Worm (Caenorhabditis elegans) whole organism, young adult: ENCODE results near the gene ZK643.2.
A peak's percentile ranks its signal among the peaks of the same experiment; 100 is the strongest.

Source experiments
- B0336.3 ChIP-seq: fragments of 200-800 bp; sonication (Bioruptor generic); IDR thresholded peaks from 2 replicates; pipeline ENCODE4 v1.3.6; 2022; ENCODE audit warnings: missing genetic modification characterization, missing compliant biosample characterization
- C06A6.2 ChIP-seq: fragments of 200-800 bp; sonication (Bioruptor generic); conservative IDR thresholded peaks from 2 replicates; pipeline ENCODE4 v1.3.6; 2022; ENCODE audit warnings: missing genetic modification characterization, missing compliant biosample characterization
- C17E4.6 ChIP-seq: fragments of 200-800 bp; sonication (Bioruptor generic); IDR thresholded peaks from 2 replicates; pipeline ENCODE4 v1.3.6; 2022; ENCODE audit warnings: missing genetic modification reagents, missing genetic modification characterization, missing compliant biosample characterization
- F10E7.11 ChIP-seq: sonication (generic microtip); optimal IDR thresholded peaks from 2 replicates; lab custom pipeline; 2017; ENCODE audit warnings: mild to moderate bottlenecking, missing genetic modification characterization, moderate library complexity, missing compliant biosample characterization
- F22D6.2 ChIP-seq: sonication (generic microtip); optimal IDR thresholded peaks from 2 replicates; lab custom pipeline; 2016; ENCODE audit warnings: mild to moderate bottlenecking, missing genetic modification characterization, missing compliant biosample characterization
- F23B12.7 ChIP-seq: sonication (generic microtip); optimal IDR thresholded peaks from 2 replicates; lab custom pipeline; 2017; ENCODE audit warnings: missing genetic modification characterization, mild to moderate bottlenecking, missing compliant biosample characterization, antibody characterized with exemption, moderate library complexity; ENCODE audit not compliant: insufficient read depth
- F39B2.1 ChIP-seq: fragments of 200-800 bp; sonication (Bioruptor generic); IDR thresholded peaks from 2 replicates; pipeline ENCODE4 v1.3.6; 2022; ENCODE audit warnings: missing genetic modification reagents, missing genetic modification characterization, missing compliant biosample characterization
- F52B5.7 ChIP-seq: sonication (generic microtip); optimal IDR thresholded peaks from 2 replicates; lab custom pipeline; 2016; ENCODE audit warnings: mild to moderate bottlenecking, missing genetic modification characterization, missing compliant biosample characterization
- K11D2.4 ChIP-seq: fragments of 200-800 bp; sonication (Bioruptor generic); IDR thresholded peaks from 2 replicates; pipeline ENCODE4 v1.3.6; 2022; ENCODE audit warnings: missing genetic modification reagents, missing genetic modification characterization, missing compliant biosample characterization
- T26A5.8 ChIP-seq: sonication (generic microtip); optimal IDR thresholded peaks from 2 replicates; lab custom pipeline; 2016; ENCODE audit warnings: missing genetic modification characterization, missing compliant biosample characterization
- Y53F4B.3 ChIP-seq: fragments of 200-800 bp; sonication (Bioruptor generic); IDR thresholded peaks from 2 replicates; pipeline ENCODE4 v1.3.6; 2022; ENCODE audit warnings: missing genetic modification reagents, missing genetic modification characterization, missing compliant biosample characterization
- Y95B8A.8 ChIP-seq: fragments of 200-800 bp; sonication (Bioruptor generic); IDR thresholded peaks from 2 replicates; pipeline ENCODE4 v1.3.6; 2022; ENCODE audit warnings: missing genetic modification reagents, missing genetic modification characterization, missing compliant biosample characterization
- atf-7 ChIP-seq: sonication (generic microtip); optimal IDR thresholded peaks from 2 replicates; lab custom pipeline; 2017; ENCODE audit warnings: mild to moderate bottlenecking, missing genetic modification characterization, missing compliant biosample characterization
- bed-1 ChIP-seq: fragments of 200-800 bp; sonication (Bioruptor generic); IDR thresholded peaks from 2 replicates; pipeline ENCODE4 v1.3.6; 2022; ENCODE audit warnings: missing genetic modification reagents, missing genetic modification characterization, missing compliant biosample characterization
- cebp-2 ChIP-seq: fragments of 200-800 bp; sonication (Bioruptor generic); IDR thresholded peaks from 2 replicates; pipeline ENCODE4 v1.3.6; 2022; ENCODE audit warnings: missing genetic modification characterization, missing compliant biosample characterization
- ceh-40 ChIP-seq: fragments of 200-800 bp; sonication (Bioruptor generic); IDR thresholded peaks from 2 replicates; pipeline ENCODE4 v1.3.6; 2022; ENCODE audit warnings: missing genetic modification characterization, missing compliant biosample characterization
- ceh-91 ChIP-seq: fragments of 200-800 bp; sonication (Bioruptor generic); IDR thresholded peaks from 2 replicates; pipeline ENCODE4 v1.3.6; 2022; ENCODE audit warnings: missing genetic modification reagents, missing genetic modification characterization, missing compliant biosample characterization
- dpl-1 ChIP-seq: fragments of 150-350 bp; optimal IDR thresholded peaks from 2 replicates; lab custom pipeline; 2014; ENCODE audit warnings: missing biosample characterization, missing genetic modification reagents, missing genetic modification characterization
- egl-18 ChIP-seq: fragments of 200-800 bp; sonication (Bioruptor generic); IDR thresholded peaks from 2 replicates; pipeline ENCODE4 v1.3.6; 2022; ENCODE audit warnings: missing genetic modification reagents, missing genetic modification characterization, missing compliant biosample characterization
- ets-4 ChIP-seq: fragments of 200-800 bp; sonication (Bioruptor generic); optimal IDR thresholded peaks from 2 replicates; lab custom pipeline; 2018; ENCODE audit warnings: mild to moderate bottlenecking, missing genetic modification characterization, missing compliant biosample characterization
- hsf-1 ChIP-seq: fragments of 200-800 bp; sonication (Bioruptor generic); IDR thresholded peaks from 2 replicates; pipeline ENCODE4 v1.3.6; 2022; ENCODE audit warnings: missing genetic modification reagents, missing genetic modification characterization, missing compliant biosample characterization
- lin-26 ChIP-seq: fragments of 200-800 bp; sonication (Bioruptor generic); IDR thresholded peaks from 2 replicates; pipeline ENCODE4 v1.3.6; 2022; ENCODE audit warnings: missing genetic modification reagents, missing genetic modification characterization, missing compliant biosample characterization
- lin-35 ChIP-seq, 3 experiments: fragments of 150-350 bp in 2 of 3; sonication (generic microtip) in 1 of 3; optimal IDR thresholded peaks; 2 replicates each; lab custom pipeline; 2014 to 2018; ENCODE audit warnings: missing biosample characterization in 3 of 3, missing genetic modification characterization in 3 of 3, missing genetic modification reagents in 3 of 3
- lin-40 ChIP-seq: sonication (generic microtip); optimal IDR thresholded peaks from 2 replicates; lab custom pipeline; 2016; ENCODE audit warnings: missing genetic modification characterization, mild to moderate bottlenecking, missing compliant biosample characterization, missing genotype, missing genetic modification reagents
- lin-54 ChIP-seq: fragments of 200-800 bp; sonication (Bioruptor generic); optimal IDR thresholded peaks from 2 replicates; lab custom pipeline; 2018; ENCODE audit warnings: mild to moderate bottlenecking, missing genetic modification characterization, missing compliant biosample characterization
- lsl-1 ChIP-seq: fragments of 200-800 bp; sonication (Bioruptor generic); optimal IDR thresholded peaks from 2 replicates; lab custom pipeline; 2018; ENCODE audit warnings: mild to moderate bottlenecking, missing genetic modification characterization, moderate library complexity, missing compliant biosample characterization
- lsy-27 ChIP-seq: sonication (generic microtip); optimal IDR thresholded peaks from 2 replicates; lab custom pipeline; 2017; ENCODE audit warnings: missing genetic modification characterization, mild to moderate bottlenecking, missing compliant biosample characterization, antibody characterized with exemption, missing genotype, borderline replicate concordance; ENCODE audit not compliant: insufficient read depth
- madf-10 ChIP-seq: sonication (generic microtip); optimal IDR thresholded peaks from 2 replicates; lab custom pipeline; 2016; ENCODE audit warnings: mild to moderate bottlenecking, missing genetic modification characterization, missing compliant biosample characterization
- madf-3 ChIP-seq: fragments of 200-800 bp; sonication (Bioruptor generic); IDR thresholded peaks from 2 replicates; pipeline ENCODE4 v1.3.6; 2022; ENCODE audit warnings: missing genetic modification reagents, missing genetic modification characterization, missing compliant biosample characterization
- madf-6 ChIP-seq: fragments of 200-800 bp; sonication (Bioruptor generic); IDR thresholded peaks from 2 replicates; pipeline ENCODE4 v1.3.6; 2022; ENCODE audit warnings: missing genetic modification reagents, missing genetic modification characterization, missing compliant biosample characterization
- madf-8 ChIP-seq: fragments of 200-800 bp; sonication (Bioruptor generic); conservative IDR thresholded peaks from 2 replicates; pipeline ENCODE4 v1.3.6; 2022; ENCODE audit warnings: missing genetic modification reagents, missing genetic modification characterization, missing compliant biosample characterization
- mcd-1 ChIP-seq: fragments of 200-800 bp; sonication (Bioruptor generic); IDR thresholded peaks from 2 replicates; pipeline ENCODE4 v1.3.6; 2022; ENCODE audit warnings: missing genetic modification reagents, missing genetic modification characterization, missing compliant biosample characterization
- mes-4 ChIP-seq: sonication (generic microtip); optimal IDR thresholded peaks from 2 replicates; lab custom pipeline; 2016; ENCODE audit warnings: missing genotype, missing genetic modification characterization, missing compliant biosample characterization
- nfyb-1 ChIP-seq: fragments of 200-800 bp; sonication (Bioruptor generic); IDR thresholded peaks from 2 replicates; pipeline ENCODE4 v1.3.6; 2022; ENCODE audit warnings: missing genetic modification reagents, missing genetic modification characterization, missing compliant biosample characterization
- nhr-179 ChIP-seq: sonication (generic microtip); optimal IDR thresholded peaks from 2 replicates; lab custom pipeline; 2016; ENCODE audit warnings: mild to moderate bottlenecking, missing genetic modification characterization, missing compliant biosample characterization
- nhr-80 ChIP-seq: sonication (generic microtip); optimal IDR thresholded peaks from 2 replicates; lab custom pipeline; 2016; ENCODE audit warnings: missing genetic modification characterization, missing compliant biosample characterization
- pha-4 ChIP-seq: fragments of 150-350 bp; sonication (generic microtip); optimal IDR thresholded peaks from 2 replicates; lab custom pipeline; 2014; ENCODE audit warnings: missing biosample characterization, missing genetic modification reagents, missing genetic modification characterization
- rcor-1 ChIP-seq: fragments of 200-800 bp; sonication (Bioruptor generic); IDR thresholded peaks from 2 replicates; pipeline ENCODE4 v1.3.6; 2022; ENCODE audit warnings: missing genetic modification reagents, missing genetic modification characterization, missing compliant biosample characterization
- rec-8 ChIP-seq, 2 experiments: sonication (generic microtip); optimal IDR thresholded peaks; 2 replicates each; lab custom pipeline; 2016; ENCODE audit warnings: mild to moderate bottlenecking in 2 of 2, missing genetic modification characterization in 2 of 2, missing genetic modification reagents in 2 of 2, missing genotype in 2 of 2, missing biosample characterization in 1 of 2, missing compliant biosample characterization in 1 of 2, moderate library complexity in 1 of 2
- sdz-38 ChIP-seq: sonication (generic microtip); optimal IDR thresholded peaks from 2 replicates; lab custom pipeline; 2016; ENCODE audit warnings: missing genotype, missing genetic modification characterization, missing compliant biosample characterization
- tlf-1 ChIP-seq: fragments of 200-800 bp; sonication (Bioruptor generic); optimal IDR thresholded peaks from 2 replicates; lab custom pipeline; 2018; ENCODE audit warnings: mild to moderate bottlenecking, missing genetic modification characterization, missing compliant biosample characterization
- zim-3 ChIP-seq: sonication (generic microtip); optimal IDR thresholded peaks from 2 replicates; lab custom pipeline; 2017; ENCODE audit warnings: mild to moderate bottlenecking, missing genetic modification characterization, moderate library complexity, missing compliant biosample characterization
- ztf-18 ChIP-seq: sonication (generic microtip); optimal IDR thresholded peaks from 2 replicates; lab custom pipeline; 2016; ENCODE audit warnings: missing genotype, mild to moderate bottlenecking, missing genetic modification characterization, missing compliant biosample characterization
- ztf-22 ChIP-seq: fragments of 200-800 bp; sonication (Bioruptor generic); optimal IDR thresholded peaks from 2 replicates; lab custom pipeline; 2018; ENCODE audit warnings: mild to moderate bottlenecking, missing genetic modification characterization, moderate library complexity, missing compliant biosample characterization
- ztf-25 ChIP-seq: fragments of 200-800 bp; sonication (Bioruptor generic); IDR thresholded peaks from 2 replicates; pipeline ENCODE4 v1.3.6; 2022; ENCODE audit warnings: missing genetic modification reagents, missing genetic modification characterization, missing compliant biosample characterization
- ztf-26 ChIP-seq: sonication (generic microtip); optimal IDR thresholded peaks from 2 replicates; lab custom pipeline; 2017; ENCODE audit warnings: missing genetic modification characterization, missing compliant biosample characterization
- ztf-28 ChIP-seq: fragments of 200-800 bp; sonication (Bioruptor generic); IDR thresholded peaks from 2 replicates; pipeline ENCODE4 v1.3.6; 2022; ENCODE audit warnings: missing genetic modification reagents, missing genetic modification characterization, missing compliant biosample characterization
- ztf-6 ChIP-seq: fragments of 200-800 bp; sonication (Bioruptor generic); IDR thresholded peaks from 2 replicates; pipeline ENCODE4 v1.3.6; 2022; ENCODE audit warnings: missing genetic modification reagents, missing genetic modification characterization, missing compliant biosample characterization

ZK643.2 gene

DNA sequence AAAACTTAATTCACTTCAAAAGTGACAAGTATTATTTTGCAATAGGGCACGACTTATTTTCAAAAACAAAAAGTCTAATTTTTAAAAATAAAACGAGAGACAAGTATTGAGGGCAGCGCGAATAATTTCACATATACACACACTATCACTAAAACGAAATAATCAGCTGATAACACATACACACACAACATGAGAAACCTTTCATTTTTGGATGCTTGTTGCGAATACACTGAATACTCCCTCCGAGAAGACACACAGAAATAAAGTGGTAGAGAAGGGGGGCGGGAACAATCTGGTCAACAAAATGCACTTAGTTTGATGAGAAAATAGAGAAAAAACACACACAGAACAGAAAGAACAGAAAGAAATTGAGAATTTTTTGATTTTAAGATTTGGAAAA, 28.1 kb downstream of the ZK643.2 start:
- no peak for TF ChIP-seq F22D6.2 (tag; lab: Kevin White, UChicago)
- no peak for TF ChIP-seq lin-35 (GFP tag; optimal IDR thresholded peaks at IDR 0.05; lab: Kevin White, UChicago)
- no peak for TF ChIP-seq ceh-91
- peak; percentile 6; the same call in 1 of the 2 replicates for TF ChIP-seq madf-6 (GFP tag; lab: Robert Waterston, UW)
- TF ChIP-seq dpl-1, result no peak
- 0 out of 2 replicates have a peak, but pooled peaks have one; percentile 22 for TF ChIP-seq hsf-1 (GFP tag; lab: Robert Waterston, UW)
- peak; percentile 4 for TF ChIP-seq lin-54 (GFP tag; lab: Kevin White, UChicago)
- TF ChIP-seq K11D2.4 (GFP tag; lab: Robert Waterston, UW), result no peak
- no peak for TF ChIP-seq madf-8
- no peak for TF ChIP-seq sdz-38 (tag; lab: Kevin White, UChicago)
- 0 out of 2 replicates have a peak, but pooled peaks have one; percentile 49 for TF ChIP-seq F39B2.1 (GFP tag; lab: Robert Waterston, UW)
- no peak for TF ChIP-seq F10E7.11 (tag; lab: Kevin White, UChicago)
- TF ChIP-seq T26A5.8, result no peak
- TF ChIP-seq lin-26, result no peak
- TF ChIP-seq nhr-80 (tag; lab: Kevin White, UChicago), result peak; percentile 11
- no peak for TF ChIP-seq ceh-40 (GFP tag; lab: Robert Waterston, UW)
- TF ChIP-seq Y53F4B.3 (GFP tag; lab: Robert Waterston, UW), result no peak
- no peak for TF ChIP-seq C17E4.6 (GFP tag; lab: Robert Waterston, UW)
- no peak for TF ChIP-seq atf-7
- TF ChIP-seq ztf-18 (tag; lab: Kevin White, UChicago), result no peak
- TF ChIP-seq mcd-1 (GFP tag; lab: Robert Waterston, UW), result no peak

DNA sequence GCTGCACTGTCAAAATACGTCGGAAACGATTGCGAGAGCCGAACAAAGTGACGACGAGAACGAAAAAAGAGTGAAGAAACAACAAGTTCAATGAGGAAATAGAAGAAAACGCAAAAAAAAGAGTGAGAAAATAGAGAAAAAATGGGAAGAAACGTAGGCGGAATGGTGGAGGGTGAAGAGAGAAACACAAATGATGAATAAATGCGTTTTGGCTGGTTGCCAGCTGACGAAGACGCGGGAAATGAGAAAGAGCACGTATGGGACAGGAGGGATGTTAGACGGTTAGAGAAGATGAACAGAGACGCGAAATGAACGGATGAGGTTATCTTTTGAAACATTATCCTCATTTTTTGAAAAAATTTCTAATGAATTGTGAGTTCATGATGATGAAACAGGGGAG, 28.6 kb downstream of the ZK643.2 start:
- TF ChIP-seq ztf-26 (tag; lab: Kevin White, UChicago), result no peak
- no peak for TF ChIP-seq bed-1
- peak; percentile 3 for TF ChIP-seq madf-10
- TF ChIP-seq ztf-28 (GFP tag; lab: Robert Waterston, UW), result no peak
- TF ChIP-seq ztf-18 (tag; lab: Kevin White, UChicago), result no peak
- TF ChIP-seq lsl-1, result no peak
- TF ChIP-seq pha-4 (tag; lab: Kevin White, UChicago), result peak; percentile 4
- TF ChIP-seq ets-4, result no peak
- TF ChIP-seq nhr-179 (tag; lab: Kevin White, UChicago), result no peak
- no peak for TF ChIP-seq rcor-1
- TF ChIP-seq lin-26, result no peak
- TF ChIP-seq B0336.3 (GFP tag; lab: Robert Waterston, UW), result no peak
- no peak for TF ChIP-seq zim-3
- TF ChIP-seq rec-8 (tag; optimal IDR thresholded peaks at IDR 0.05; lab: Kevin White, UChicago), result no peak
- 0 out of 2 replicates have a peak, but pooled peaks have one; percentile 57 for TF ChIP-seq K11D2.4 (GFP tag; lab: Robert Waterston, UW)
- no peak for TF ChIP-seq madf-8
- peak in 1 of 3 experiments; percentile 68 for TF ChIP-seq lin-35 (GFP tag; optimal IDR thresholded peaks at IDR 0.05; lab: Kevin White, UChicago)
- TF ChIP-seq nfyb-1 (GFP tag; lab: Robert Waterston, UW), result 0 out of 2 replicates have a peak, but pooled peaks have one; percentile 50
- no peak for TF ChIP-seq ztf-6 (GFP tag; lab: Robert Waterston, UW)
- TF ChIP-seq madf-3, result no peak
- no peak for TF ChIP-seq C06A6.2 (GFP tag; lab: Robert Waterston, UW)
- no peak for TF ChIP-seq tlf-1 (GFP tag; lab: Kevin White, UChicago)
- TF ChIP-seq lsy-27 (tag; lab: Kevin White, UChicago), result no peak
- TF ChIP-seq ztf-25 (GFP tag; lab: Robert Waterston, UW), result no peak
- no peak for TF ChIP-seq cebp-2
- no peak for TF ChIP-seq egl-18 (GFP tag; lab: Robert Waterston, UW)
- no peak for TF ChIP-seq mes-4 (tag; lab: Kevin White, UChicago)
- no peak for TF ChIP-seq F23B12.7 (tag; lab: Kevin White, UChicago)
- no peak for TF ChIP-seq ztf-22 (GFP tag; lab: Kevin White, UChicago)
- no peak for TF ChIP-seq Y95B8A.8 (GFP tag; lab: Robert Waterston, UW)
- TF ChIP-seq F52B5.7 (tag; lab: Kevin White, UChicago), result no peak
- peak; percentile 13 for TF ChIP-seq lin-40 (tag; lab: Kevin White, UChicago)
